Worm (Caenorhabditis elegans) whole organism, L1 larva: ENCODE results near the gene F53F8.3.

Source experiments
- aly-2 ChIP-seq: fragments of 150-350 bp; optimal IDR thresholded peaks from 2 replicates; lab custom pipeline; 2014; ENCODE audit warnings: missing biosample characterization, missing genetic modification characterization
- ama-1 ChIP-seq: fragments of 150-350 bp; optimal IDR thresholded peaks from 2 replicates; lab custom pipeline; 2014
- ceh-90 ChIP-seq: sonication (generic microtip); optimal IDR thresholded peaks from 2 replicates; lab custom pipeline; 2016; ENCODE audit warnings: missing genetic modification characterization, missing compliant biosample characterization
- ces-1 ChIP-seq: fragments of 150-350 bp; optimal IDR thresholded peaks from 2 replicates; lab custom pipeline; 2014; ENCODE audit warnings: missing biosample characterization, missing genetic modification reagents, missing genetic modification characterization
- dsc-1 ChIP-seq: sonication (generic microtip); optimal IDR thresholded peaks from 2 replicates; lab custom pipeline; 2016; ENCODE audit warnings: mild to moderate bottlenecking, missing genetic modification characterization, missing compliant biosample characterization
- egl-27 ChIP-seq, 2 experiments: fragments of 150-350 bp in 1 of 2; sonication (generic microtip); optimal IDR thresholded peaks; 3 replicates each; lab custom pipeline; 2017 to 2018; ENCODE audit warnings: missing biosample characterization in 2 of 2, missing genetic modification characterization in 2 of 2, missing genetic modification reagents in 2 of 2
- jun-1 ChIP-seq: fragments of 150-350 bp; optimal IDR thresholded peaks from 2 replicates; lab custom pipeline; 2014; ENCODE audit warnings: missing biosample characterization, missing genetic modification reagents, missing genetic modification characterization
- lin-14 ChIP-seq: fragments of 200-800 bp; sonication (Bioruptor generic); optimal IDR thresholded peaks from 2 replicates; lab custom pipeline; 2018; ENCODE audit warnings: mild to moderate bottlenecking, missing genetic modification characterization, moderate library complexity, missing compliant biosample characterization
- nhr-237 ChIP-seq: fragments of 150-350 bp; optimal IDR thresholded peaks from 2 replicates; lab custom pipeline; 2014; ENCODE audit warnings: missing biosample characterization, missing genetic modification characterization
- nhr-76 ChIP-seq: sonication (generic microtip); optimal IDR thresholded peaks from 2 replicates; lab custom pipeline; 2017; ENCODE audit warnings: missing biosample characterization, missing genetic modification characterization
- snpc-4 ChIP-seq: fragments of 150-350 bp; optimal IDR thresholded peaks from 2 replicates; lab custom pipeline; 2014; ENCODE audit warnings: missing biosample characterization, missing genetic modification characterization
- ztf-4 ChIP-seq: fragments of 150-350 bp; optimal IDR thresholded peaks from 2 replicates; lab custom pipeline; 2014; ENCODE audit warnings: missing biosample characterization, missing genetic modification characterization

ce11 chrV:20713620-20714019 lies 24.3 kb upstream of the F53F8.3 start, which contains the start of gene Y44A6C.1:
- TF ChIP-seq egl-27 (tag; optimal IDR thresholded peaks at IDR 0.05; lab: Kevin White, UChicago) = no peak
- TF ChIP-seq ceh-90 = no peak
- TF ChIP-seq ztf-4 (tag; lab: Kevin White, UChicago) = no peak
- TF ChIP-seq ama-1 (lab: Kevin White, UChicago) = no peak
- TF ChIP-seq nhr-76 (tag; lab: Kevin White, UChicago) = no peak
- TF ChIP-seq jun-1 (tag; lab: Kevin White, UChicago) = no peak
- no peak for TF ChIP-seq nhr-237 (tag; lab: Kevin White, UChicago)
- no peak for TF ChIP-seq dsc-1
- no peak for TF ChIP-seq lin-14 (GFP tag; lab: Kevin White, UChicago)
- no peak for TF ChIP-seq aly-2 (tag; lab: Kevin White, UChicago)
- TF ChIP-seq snpc-4 (tag; lab: Kevin White, UChicago) = no peak
- no peak for TF ChIP-seq ces-1 (GFP tag; lab: Kevin White, UChicago)
